Worm (Caenorhabditis elegans): ENCODE results near the gene C16C8.12.

C16C8.12 gene

ce11 chrII:3416528-3416927, 36.0 kb upstream of the C16C8.12 start, which contains the start of gene nep-6:
TSS of gene nep-6 (plus strand) at chrII:3416828.
- TF ChIP-seq sox-4 (tag; optimal IDR thresholded peaks at IDR 0.05) (no peak), lir-3 (tag; optimal IDR thresholded peaks at IDR 0.05; ENCODE audit: poor library complexity) (no peak), fkh-10 (GFP tag; optimal IDR thresholded peaks at IDR 0.05) (no peak), lin-35 (GFP tag; optimal IDR thresholded peaks at IDR 0.05) (no peak), efl-3 (GFP tag; optimal IDR thresholded peaks at IDR 0.05) (no peak), hlh-4 (tag; optimal IDR thresholded peaks at IDR 0.05) (no peak), dpl-1 (GFP tag; optimal IDR thresholded peaks at IDR 0.05) (no peak), zag-1 (tag; optimal IDR thresholded peaks at IDR 0.05) (no peak), zip-4 (GFP tag; optimal IDR thresholded peaks at IDR 0.05) (no peak), pax-3 (tag; optimal IDR thresholded peaks at IDR 0.05) (no peak), aly-2 (tag; optimal IDR thresholded peaks at IDR 0.05) (no peak)

DNA sequence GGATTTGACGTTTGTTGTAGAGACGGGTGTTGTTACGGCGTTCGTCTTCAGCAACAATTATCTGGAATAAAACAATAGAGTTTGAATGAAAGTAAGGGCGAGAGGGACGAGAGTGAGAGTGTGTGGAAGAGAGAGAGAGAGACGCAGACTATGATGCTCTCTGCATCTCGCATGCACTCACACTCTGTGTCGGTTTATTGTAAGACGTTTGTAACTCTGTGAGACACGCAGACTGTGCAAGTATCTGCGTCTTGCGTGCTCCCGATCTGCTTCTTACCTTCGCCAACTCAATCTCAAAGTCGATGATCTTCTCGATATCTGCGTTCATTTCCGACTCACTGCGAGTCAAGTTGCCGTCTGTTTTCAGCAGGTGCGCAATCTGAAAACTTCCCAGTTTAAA, 29.6 kb upstream of the C16C8.12 start:
- TF ChIP-seq C16A3.4 (tag; optimal IDR thresholded peaks at IDR 0.05) (no peak), ama-1 (optimal IDR thresholded peaks at IDR 0.05) (no peak), efl-1 (optimal IDR thresholded peaks at IDR 0.05) (no peak), efl-1 (GFP tag; optimal IDR thresholded peaks at IDR 0.05 in 1 of 2) (peak in 1 of 2 experiments; percentile 80), fos-1 (tag; optimal IDR thresholded peaks at IDR 0.05) (no peak)

DNA sequence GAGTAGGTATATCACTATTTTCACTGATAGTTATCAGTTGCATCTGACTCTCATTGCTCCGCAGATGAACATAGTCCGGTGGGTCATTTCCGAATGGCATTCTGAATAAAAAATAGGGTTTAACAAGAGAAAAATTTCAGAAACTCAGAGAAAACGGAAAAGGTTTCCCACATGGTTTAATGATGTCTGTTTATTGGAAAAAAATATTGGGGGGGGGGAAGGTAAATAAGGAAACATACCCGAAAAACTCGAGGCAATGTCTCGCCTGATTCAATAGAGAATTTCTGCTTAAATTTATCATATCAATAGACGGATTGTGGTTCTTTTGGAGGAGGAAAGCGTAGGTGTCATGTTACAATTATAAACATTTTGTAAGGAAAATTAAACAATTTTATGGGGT, 27.1 kb upstream of the C16C8.12 start, which contains the start of gene nep-11:
TSS of gene nep-11 (minus strand) at position 101 of the 400 bp plus-strand sequence.
- TF ChIP-seq skn-1 (tag; optimal IDR thresholded peaks at IDR 0.05) (no peak), zip-4 (GFP tag; optimal IDR thresholded peaks at IDR 0.05) (no peak), unc-130 (tag; optimal IDR thresholded peaks at IDR 0.05) (no peak), mab-9 (GFP tag; IDR thresholded peaks at IDR 0.05) (no peak), ets-5 (GFP tag; IDR thresholded peaks at IDR 0.05) (no peak), nhr-47 (tag; optimal IDR thresholded peaks at IDR 0.05) (no peak), unc-30 (tag; optimal IDR thresholded peaks at IDR 0.05) (no peak), dpl-1 (GFP tag; optimal IDR thresholded peaks at IDR 0.05) (no peak), zag-1 (tag; optimal IDR thresholded peaks at IDR 0.05) (no peak), efl-1 (optimal IDR thresholded peaks at IDR 0.05) (no peak), efl-1 (GFP tag; optimal IDR thresholded peaks at IDR 0.05 in 1 of 2) (no peak), xbp-1 (tag; optimal IDR thresholded peaks at IDR 0.05) (no peak), isw-1 (GFP tag; IDR thresholded peaks at IDR 0.05) (no peak), ces-1 (GFP tag; optimal IDR thresholded peaks at IDR 0.05) (no peak), vab-15 (tag; optimal IDR thresholded peaks at IDR 0.05) (no peak), egl-13 (tag; optimal IDR thresholded peaks at IDR 0.05) (no peak), lsy-2 (tag; optimal IDR thresholded peaks at IDR 0.05) (no peak)

DNA sequence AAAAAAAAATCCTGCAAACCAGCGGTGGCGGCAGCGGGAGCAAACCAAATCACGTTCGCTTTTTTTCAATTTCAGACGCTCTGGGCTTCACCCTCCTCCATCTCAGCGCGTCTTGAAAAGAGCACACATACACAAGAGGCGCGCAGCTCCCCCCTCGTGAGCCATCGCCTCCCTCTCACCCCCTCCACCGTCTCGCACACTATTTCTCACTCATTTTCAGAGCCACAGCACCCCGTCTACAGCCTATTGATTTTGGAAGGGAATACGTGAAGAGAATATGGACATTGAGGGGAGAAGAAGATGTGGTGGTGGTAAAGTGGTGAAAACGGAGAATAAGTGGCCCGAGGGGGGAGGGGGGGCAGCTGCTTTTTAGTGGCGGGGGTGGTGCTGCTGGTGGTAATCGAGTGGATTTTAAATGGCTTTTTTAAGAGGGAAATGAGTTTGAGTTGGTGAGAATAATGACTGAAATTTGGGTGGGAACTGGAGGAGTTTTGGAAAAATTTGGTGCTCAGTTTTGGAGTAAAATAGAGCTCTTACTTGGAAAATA, 24.3 kb upstream of the C16C8.12 start:
- TF ChIP-seq sptf-1 (tag; optimal IDR thresholded peaks at IDR 0.05) (no peak), efl-1 (optimal IDR thresholded peaks at IDR 0.05) (peak; percentile 17 to 38), efl-1 (GFP tag; optimal IDR thresholded peaks at IDR 0.05 in 1 of 2) (no peak), nhr-84 (tag; optimal IDR thresholded peaks at IDR 0.05) (no peak), isw-1 (GFP tag; IDR thresholded peaks at IDR 0.05) (peak; percentile 47), C34B4.2 (tag; optimal IDR thresholded peaks at IDR 0.05) (no peak), ceh-82 (tag; optimal IDR thresholded peaks at IDR 0.05) (peak in 1 of 3 experiments; percentile 46), lin-39 (tag; optimal IDR thresholded peaks at IDR 0.05) (no peak), lin-14 (GFP tag; optimal IDR thresholded peaks at IDR 0.05) (peak; percentile 88), nhr-71 (tag; optimal IDR thresholded peaks at IDR 0.05) (peak; percentile 16), dpl-1 (GFP tag; optimal IDR thresholded peaks at IDR 0.05) (peak in 1 of 3 experiments; percentile 26), fkh-10 (GFP tag; optimal IDR thresholded peaks at IDR 0.05) (peak; percentile 48), lsy-2 (tag; optimal IDR thresholded peaks at IDR 0.05) (peak in 1 of 2 experiments; percentile 39), mep-1 (tag; optimal IDR thresholded peaks at IDR 0.05) (peak; percentile 17), swsn-7 (tag; optimal IDR thresholded peaks at IDR 0.05) (peak; percentile 25), unc-86 (tag; optimal IDR thresholded peaks at IDR 0.05) (peak; percentile 32), fkh-8 (tag; optimal IDR thresholded peaks at IDR 0.05) (peak; percentile 62), nhr-77 (tag; optimal IDR thresholded peaks at IDR 0.05) (no peak), ces-1 (GFP tag; optimal IDR thresholded peaks at IDR 0.05) (peak; percentile 49), nhr-47 (tag; optimal IDR thresholded peaks at IDR 0.05) (peak; percentile 48), xbp-1 (tag; optimal IDR thresholded peaks at IDR 0.05) (no peak), lin-35 (GFP tag; optimal IDR thresholded peaks at IDR 0.05) (peak in 1 of 2 experiments; percentile 9)
